Worm (Caenorhabditis elegans): ENCODE results near the gene grl-12.

DNA sequence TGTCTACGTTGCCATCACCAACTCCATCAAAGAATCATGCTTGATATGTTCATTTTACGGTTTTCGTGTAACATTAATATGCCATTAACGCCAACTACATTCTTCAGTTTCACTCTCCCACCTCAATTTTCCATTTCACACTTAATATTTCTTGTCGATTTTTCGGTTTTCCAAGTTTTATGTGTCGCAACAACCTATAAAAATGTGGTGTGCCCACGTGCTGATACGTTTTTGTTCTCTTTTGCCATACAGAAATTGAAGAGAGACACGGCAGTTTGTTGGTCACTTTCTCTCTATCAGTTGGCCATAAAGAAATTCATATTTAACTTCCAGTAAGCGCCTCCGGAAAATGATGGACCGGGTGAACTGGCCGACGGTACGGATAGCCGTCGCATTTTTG is 45.9 kb upstream of the grl-12 start, which contains the start of gene cln-3.3:
- TF ChIP-seq ama-1 (optimal IDR thresholded peaks at IDR 0.05) (no peak), lin-15B (tag; optimal IDR thresholded peaks at IDR 0.05) (no peak), alr-1 (tag; optimal IDR thresholded peaks at IDR 0.05; ENCODE audit: borderline replicate concordance) (no peak), pqm-1 (tag; optimal IDR thresholded peaks at IDR 0.05) (no peak), nhr-237 (tag; optimal IDR thresholded peaks at IDR 0.05) (no peak), efl-1 (optimal IDR thresholded peaks at IDR 0.05) (no peak), efl-1 (GFP tag; optimal IDR thresholded peaks at IDR 0.05 in 1 of 2) (peak in 1 of 2 experiments; percentile 81)
